Worm (Caenorhabditis elegans): ENCODE results near the gene dpl-1.

ce11 chrII:9160197-9160806 is 9.4 kb upstream of the dpl-1 start:
- TF ChIP-seq unc-62 (GFP tag; optimal IDR thresholded peaks at IDR 0.05): no peak
- no peak for TF ChIP-seq ztf-11 (tag; optimal IDR thresholded peaks at IDR 0.05)
- no peak for TF ChIP-seq nhr-77 (tag; optimal IDR thresholded peaks at IDR 0.05)
- TF ChIP-seq aha-1 (tag; optimal IDR thresholded peaks at IDR 0.05): peak; percentile 83
- TF ChIP-seq elt-3 (tag; optimal IDR thresholded peaks at IDR 0.05): peak in 5 of 6 experiments; percentile 18 to 96 (median 82)
- no peak for TF ChIP-seq lin-13 (GFP tag; optimal IDR thresholded peaks at IDR 0.05)
